Worm (Caenorhabditis elegans): Measurements from ENCODE around the gene mob-1.
"Not testable (repeated sequence)": the region's sequence is repeated elsewhere in the genome, so short reads cannot be mapped to it uniquely, and the experiment has no call there.

mob-1 gene

ce11 chrIV:11822454-11822853 lies 37.9 kb upstream of the mob-1 start (continued):
- TF ChIP-seq bed-2 (GFP tag; IDR thresholded peaks at IDR 0.05) (no peak), F22D6.2 (tag; optimal IDR thresholded peaks at IDR 0.05) (no peak), B0261.1 (tag; optimal IDR thresholded peaks at IDR 0.05) (no peak), ceh-91 (GFP tag; IDR thresholded peaks at IDR 0.05) (peak; percentile 96), madf-3 (GFP tag; IDR thresholded peaks at IDR 0.05) (peak; percentile 74; the same call in 1 of the 2 replicates), ama-1 (optimal IDR thresholded peaks at IDR 0.05) (no peak), ama-1 (GFP tag; optimal IDR thresholded peaks at IDR 0.05) (no peak), xnd-1 (tag; optimal IDR thresholded peaks at IDR 0.05) (peak; percentile 88)

- TF ChIP-seq C17E4.6 (GFP tag; IDR thresholded peaks at IDR 0.05); madf-8 (GFP tag; conservative IDR thresholded peaks at IDR 0.05); bed-2 (GFP tag; IDR thresholded peaks at IDR 0.05): not testable (repeated sequence)
These were observed 32.3 kb upstream of the mob-1 start, which contains the start of gene M117.6 for ce11 chrIV:11828012-11828411. M117.6 (minus strand) TSS chrIV:11828112.

DNA sequence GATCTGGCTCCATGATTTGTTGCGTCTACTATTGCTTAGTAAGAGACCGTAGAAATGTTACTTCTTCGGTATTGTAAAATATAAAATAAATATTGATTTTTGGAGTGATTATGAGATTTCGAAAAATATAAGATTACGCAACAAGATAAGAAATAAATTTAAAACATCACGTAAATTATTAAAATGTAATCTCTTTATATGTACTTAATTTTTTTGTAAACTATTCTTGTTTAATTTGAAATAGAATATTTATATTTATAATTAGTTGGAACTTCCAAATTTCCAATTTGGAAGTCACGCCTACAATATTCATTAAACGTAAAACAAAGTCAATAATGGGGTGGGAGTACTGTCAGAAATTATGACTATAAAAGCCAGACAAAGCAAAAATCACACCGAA lies 26.9 kb upstream of the mob-1 start, which contains the start of gene M117.4:
TSS of gene M117.4 (minus strand) at position 101 of the 400 bp plus-strand sequence.
- TF ChIP-seq Y95B8A.8 (GFP tag; IDR thresholded peaks at IDR 0.05) (no peak), lin-26 (GFP tag; IDR thresholded peaks at IDR 0.05) (no peak), Y79H2A.3 (GFP tag; conservative IDR thresholded peaks at IDR 0.05) (no peak), K11D2.4 (GFP tag; IDR thresholded peaks at IDR 0.05) (no peak), T26A5.8 (tag; optimal IDR thresholded peaks at IDR 0.05) (no peak), snpc-1.3 (tag; optimal IDR thresholded peaks at IDR 0.05; ENCODE audit: insufficient read depth) (no peak), egl-18 (GFP tag; IDR thresholded peaks at IDR 0.05) (no peak), F52B5.7 (tag; optimal IDR thresholded peaks at IDR 0.05) (no peak), mes-4 (tag; optimal IDR thresholded peaks at IDR 0.05) (no peak), aptf-2 (GFP tag; conservative IDR thresholded peaks at IDR 0.05) (no peak), F23B12.7 (tag; optimal IDR thresholded peaks at IDR 0.05; ENCODE audit: insufficient read depth) (no peak), B0261.1 (tag; optimal IDR thresholded peaks at IDR 0.05) (no peak), bed-2 (GFP tag; IDR thresholded peaks at IDR 0.05) (no peak), ztf-25 (GFP tag; IDR thresholded peaks at IDR 0.05) (no peak)

DNA sequence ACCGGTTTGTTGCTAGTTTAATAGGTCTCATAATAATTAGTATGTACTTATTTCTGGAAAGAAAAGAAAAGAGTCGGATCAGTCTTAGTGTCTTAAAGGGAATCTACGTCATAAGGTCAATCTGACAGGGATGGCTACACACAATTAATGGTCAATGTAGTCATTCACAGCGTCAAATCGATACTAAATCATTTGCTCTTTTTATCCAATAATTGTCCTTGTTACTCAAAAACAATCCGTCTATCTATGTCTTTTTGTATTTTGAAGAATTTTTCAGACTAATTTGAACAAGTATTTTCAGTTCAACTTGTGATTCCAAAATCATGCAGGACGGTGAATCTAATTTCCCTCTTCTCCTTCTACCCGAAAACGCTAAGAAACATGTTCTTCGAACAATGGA lies 21.7 kb upstream of the mob-1 start, which contains the start of gene fbxb-3:
TSS of gene fbxb-3 (plus strand) at position 301 of the 400 bp plus-strand sequence.
- no peak for TF ChIP-seq zim-3 (tag; optimal IDR thresholded peaks at IDR 0.05)
- TF ChIP-seq egl-18 (GFP tag; IDR thresholded peaks at IDR 0.05) = no peak
- no peak for TF ChIP-seq attf-3 (GFP tag; conservative IDR thresholded peaks at IDR 0.05)
- no peak for TF ChIP-seq bed-2 (GFP tag; IDR thresholded peaks at IDR 0.05)
- TF ChIP-seq ztf-18 (tag; optimal IDR thresholded peaks at IDR 0.05) = no peak
- no peak for TF ChIP-seq snpc-3.4 (tag; optimal IDR thresholded peaks at IDR 0.05)
- TF ChIP-seq nfya-1 (tag; optimal IDR thresholded peaks at IDR 0.05; ENCODE audit: borderline replicate concordance, insufficient read depth) = no peak
- TF ChIP-seq ztf-3 (GFP tag; optimal IDR thresholded peaks at IDR 0.05) = no peak
- no peak for TF ChIP-seq dpff-1 (tag; optimal IDR thresholded peaks at IDR 0.05)
- TF ChIP-seq snpc-1.3 (tag; optimal IDR thresholded peaks at IDR 0.05; ENCODE audit: insufficient read depth) = no peak
- no peak for TF ChIP-seq him-1 (tag; optimal IDR thresholded peaks at IDR 0.05)
- TF ChIP-seq ekl-4 (GFP tag; IDR thresholded peaks at IDR 0.05) = no peak

DNA sequence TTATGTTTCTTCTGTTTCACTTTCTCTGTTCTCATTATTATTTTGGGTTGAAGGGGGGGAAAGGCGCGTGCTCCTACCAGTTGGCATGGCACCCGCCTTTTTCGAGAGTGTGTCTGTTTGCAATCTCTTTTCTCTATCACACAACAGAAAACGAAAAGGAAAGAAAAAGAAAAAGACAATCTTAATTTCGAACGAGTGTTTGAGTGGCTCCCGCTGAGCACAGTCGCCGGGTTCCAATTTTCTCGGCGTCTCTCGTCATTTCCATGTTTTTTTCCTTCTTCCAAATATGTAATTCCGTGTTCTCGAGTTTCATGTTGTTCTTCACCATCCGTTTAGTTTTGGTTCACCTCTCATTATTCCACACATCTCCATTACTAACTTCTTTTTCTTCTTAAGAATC lies 18.2 kb upstream of the mob-1 start, which contains the start of gene F38H4.3:
TSS of gene F38H4.3 (plus strand) at position 301 of the 400 bp plus-strand sequence.
- no peak for TF ChIP-seq gei-17 (GFP tag; optimal IDR thresholded peaks at IDR 0.05)
- TF ChIP-seq repo-1 (tag; optimal IDR thresholded peaks at IDR 0.05) = no peak
- no peak for TF ChIP-seq F57C9.4 (tag; optimal IDR thresholded peaks at IDR 0.05)
- TF ChIP-seq unc-130 (GFP tag; optimal IDR thresholded peaks at IDR 0.05) = no peak
- TF ChIP-seq lsy-27 (tag; optimal IDR thresholded peaks at IDR 0.05; ENCODE audit: borderline replicate concordance, insufficient read depth) = no peak
- no peak for TF ChIP-seq C06A6.2 (GFP tag; conservative IDR thresholded peaks at IDR 0.05)
- no peak for TF ChIP-seq sea-2 (GFP tag; IDR thresholded peaks at IDR 0.05)
- no peak for TF ChIP-seq zim-3 (tag; optimal IDR thresholded peaks at IDR 0.05)
- TF ChIP-seq B0035.1 (tag; optimal IDR thresholded peaks at IDR 0.05) = no peak
- TF ChIP-seq Y53G8AR.9 (GFP tag; conservative IDR thresholded peaks at IDR 0.05) = no peak
- TF ChIP-seq hmg-1.2 (GFP tag; IDR thresholded peaks at IDR 0.05) = no peak
- TF ChIP-seq Y67H2A.10 (GFP tag; conservative IDR thresholded peaks at IDR 0.05) = no peak
- TF ChIP-seq sptf-2 (GFP tag; optimal IDR thresholded peaks at IDR 0.05) = no peak
